Worm (Caenorhabditis elegans): ENCODE results near the gene gei-15.

Gene gei-15

ce11 chrX:6799776-6800175 is 23.3 kb downstream of the gei-15 start, which contains the start of gene M03A8.3:
Gene M03A8.3, plus strand, starts transcription at chrX:6800053.
- TF ChIP-seq nhr-76 (tag; optimal IDR thresholded peaks at IDR 0.05) (no peak), ham-2 (GFP tag; optimal IDR thresholded peaks at IDR 0.05) (no peak), lin-32 (GFP tag; optimal IDR thresholded peaks at IDR 0.05) (no peak), hlh-1 (tag; optimal IDR thresholded peaks at IDR 0.05) (no peak), M03D4.4 (tag; optimal IDR thresholded peaks at IDR 0.05) (no peak), nhr-237 (tag; optimal IDR thresholded peaks at IDR 0.05) (no peak), blmp-1 (tag; optimal IDR thresholded peaks at IDR 0.05) (no peak), mep-1 (tag; optimal IDR thresholded peaks at IDR 0.05) (no peak), drap-1 (GFP tag; optimal IDR thresholded peaks at IDR 0.05) (no peak), nhr-2 (tag; optimal IDR thresholded peaks at IDR 0.05) (no peak), ceh-43 (GFP tag; optimal IDR thresholded peaks at IDR 0.05) (no peak), mls-2 (tag; optimal IDR thresholded peaks at IDR 0.05) (no peak), sptf-1 (tag; optimal IDR thresholded peaks at IDR 0.05) (no peak), elt-1 (tag; optimal IDR thresholded peaks at IDR 0.05; ENCODE audit: borderline replicate concordance, insufficient read depth) (no peak)

ce11 chrX:6795843-6796521 is 27.1 kb downstream of the gei-15 start:
- TF ChIP-seq elt-3 (tag; optimal IDR thresholded peaks at IDR 0.05) (no peak), blmp-1 (tag; optimal IDR thresholded peaks at IDR 0.05) (no peak), unc-120 (tag; optimal IDR thresholded peaks at IDR 0.05; ENCODE audit: poor library complexity, severe bottlenecking) (no peak), nhr-237 (tag; optimal IDR thresholded peaks at IDR 0.05) (no peak), ceh-83 (GFP tag; optimal IDR thresholded peaks at IDR 0.05) (no peak), nhr-76 (tag; optimal IDR thresholded peaks at IDR 0.05) (no peak), mep-1 (tag; optimal IDR thresholded peaks at IDR 0.05) (no peak), ces-1 (GFP tag; optimal IDR thresholded peaks at IDR 0.05) (no peak)

- TF ChIP-seq flh-1 (GFP tag; optimal IDR thresholded peaks at IDR 0.05) (no peak), lsy-2 (tag; optimal IDR thresholded peaks at IDR 0.05) (no peak), mep-1 (tag; optimal IDR thresholded peaks at IDR 0.05) (no peak), zip-8 (tag; optimal IDR thresholded peaks at IDR 0.05) (no peak), tbx-8 (GFP tag; optimal IDR thresholded peaks at IDR 0.05) (no peak), nhr-237 (tag; optimal IDR thresholded peaks at IDR 0.05) (no peak), ceh-43 (GFP tag; optimal IDR thresholded peaks at IDR 0.05) (no peak), unc-39 (tag; optimal IDR thresholded peaks at IDR 0.05) (no peak), ceh-83 (GFP tag; optimal IDR thresholded peaks at IDR 0.05) (no peak), ceh-39 (tag; optimal IDR thresholded peaks at IDR 0.05) (no peak), blmp-1 (tag; optimal IDR thresholded peaks at IDR 0.05) (no peak), ham-2 (GFP tag; optimal IDR thresholded peaks at IDR 0.05) (no peak), ces-1 (GFP tag; optimal IDR thresholded peaks at IDR 0.05) (no peak), cnd-1 (tag; optimal IDR thresholded peaks at IDR 0.05) (no peak)
Measured at ce11 chrX:6792281-6793003, 30.6 kb downstream of the gei-15 start.

ce11 chrX:6790986-6791385 is 32.1 kb downstream of the gei-15 start, which contains the start of gene asp-3:
Gene asp-3, plus strand, starts transcription at chrX:6791064.
- no peak for TF ChIP-seq mab-5 (tag; optimal IDR thresholded peaks at IDR 0.05)

DNA sequence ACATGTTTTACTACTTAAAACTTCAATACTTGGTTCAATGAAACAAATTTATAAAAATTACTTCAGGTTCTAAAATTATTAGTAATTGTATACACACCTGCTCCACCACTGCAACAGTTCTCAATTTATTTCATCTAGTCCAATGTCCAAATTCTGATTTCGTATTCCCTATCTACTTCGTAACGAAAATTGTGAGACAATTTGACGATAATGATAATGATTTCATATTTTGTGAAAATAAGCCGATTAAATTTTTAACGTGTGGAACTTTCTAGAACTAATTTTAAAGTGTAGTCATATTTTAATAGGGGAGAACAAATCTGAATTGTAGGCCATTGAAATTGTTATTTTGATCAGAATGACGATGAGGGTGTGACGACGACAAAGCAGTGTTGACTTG is 32.6 kb downstream of the gei-15 start:
- TF ChIP-seq ceh-83 (GFP tag; optimal IDR thresholded peaks at IDR 0.05), result no peak
- TF ChIP-seq ces-1 (GFP tag; optimal IDR thresholded peaks at IDR 0.05), result no peak
- TF ChIP-seq ceh-39 (tag; optimal IDR thresholded peaks at IDR 0.05), result no peak
- TF ChIP-seq mep-1 (tag; optimal IDR thresholded peaks at IDR 0.05), result no peak
- TF ChIP-seq nhr-76 (tag; optimal IDR thresholded peaks at IDR 0.05), result no peak
- no peak for TF ChIP-seq lin-13 (tag; optimal IDR thresholded peaks at IDR 0.05)
- TF ChIP-seq drap-1 (GFP tag; optimal IDR thresholded peaks at IDR 0.05), result no peak
- no peak for TF ChIP-seq lin-32 (GFP tag; optimal IDR thresholded peaks at IDR 0.05)
- TF ChIP-seq flh-1 (GFP tag; optimal IDR thresholded peaks at IDR 0.05), result no peak
- TF ChIP-seq hlh-1 (tag; optimal IDR thresholded peaks at IDR 0.05), result no peak
- TF ChIP-seq blmp-1 (tag; optimal IDR thresholded peaks at IDR 0.05), result no peak
- no peak for TF ChIP-seq mab-5 (tag; optimal IDR thresholded peaks at IDR 0.05)
- TF ChIP-seq nhr-2 (tag; optimal IDR thresholded peaks at IDR 0.05), result no peak
- TF ChIP-seq ceh-43 (GFP tag; optimal IDR thresholded peaks at IDR 0.05), result no peak

Measured in whole organism, mixed stage, embryonic.